Worm (Caenorhabditis elegans) whole organism, L1 larva: ENCODE results near the gene cwf-19L2.

Experiments
- C04F5.9 ChIP-seq: sonication (generic microtip); optimal IDR thresholded peaks from 2 replicates; lab custom pipeline; 2016; ENCODE audit warnings: missing genetic modification characterization, missing compliant biosample characterization
- C34B4.2 ChIP-seq: sonication (generic microtip); optimal IDR thresholded peaks from 2 replicates; lab custom pipeline; 2017; ENCODE audit warnings: mild to moderate bottlenecking, missing genetic modification characterization, missing compliant biosample characterization
- Y116A8C.19 ChIP-seq: sonication (generic microtip); optimal IDR thresholded peaks from 2 replicates; lab custom pipeline; 2016; ENCODE audit warnings: missing compliant biosample characterization, missing genetic modification characterization, borderline replicate concordance
- aly-2 ChIP-seq: fragments of 150-350 bp; optimal IDR thresholded peaks from 2 replicates; lab custom pipeline; 2014; ENCODE audit warnings: missing biosample characterization, missing genetic modification characterization
- blmp-1 ChIP-seq: fragments of 150-350 bp; optimal IDR thresholded peaks from 2 replicates; lab custom pipeline; 2014; ENCODE audit warnings: missing biosample characterization, missing genetic modification characterization
- ceh-8 ChIP-seq: fragments of 200-800 bp; sonication (Bioruptor generic); optimal IDR thresholded peaks from 2 replicates; lab custom pipeline; 2018; ENCODE audit warnings: mild to moderate bottlenecking, missing genetic modification characterization, moderate library complexity, missing compliant biosample characterization
- ceh-82 ChIP-seq, 3 experiments: fragments of 150-350 bp in 1 of 3; sonication (generic microtip) in 2 of 3; optimal IDR thresholded peaks; 2 replicates each; lab custom pipeline; 2014 to 2017; ENCODE audit warnings: missing biosample characterization in 3 of 3, missing genetic modification characterization in 3 of 3
- ceh-88 ChIP-seq: fragments of 200-800 bp; sonication (Bioruptor generic); IDR thresholded peaks from 2 replicates; pipeline ENCODE4 v1.3.6; 2022; ENCODE audit warnings: missing genetic modification characterization, missing compliant biosample characterization
- ces-1 ChIP-seq: fragments of 150-350 bp; optimal IDR thresholded peaks from 2 replicates; lab custom pipeline; 2014; ENCODE audit warnings: missing biosample characterization, missing genetic modification reagents, missing genetic modification characterization
- dpl-1 ChIP-seq, 3 experiments: fragments of 150-350 bp in 2 of 3; sonication (generic microtip) in 1 of 3; optimal IDR thresholded peaks; 2 replicates each; lab custom pipeline; 2014 to 2017; ENCODE audit warnings: missing biosample characterization in 3 of 3, missing genetic modification characterization in 3 of 3, missing genetic modification reagents in 3 of 3
- dsc-1 ChIP-seq: sonication (generic microtip); optimal IDR thresholded peaks from 2 replicates; lab custom pipeline; 2016; ENCODE audit warnings: mild to moderate bottlenecking, missing genetic modification characterization, missing compliant biosample characterization
- efl-3 ChIP-seq: fragments of 200-800 bp; sonication (Bioruptor generic); optimal IDR thresholded peaks from 2 replicates; lab custom pipeline; 2018; ENCODE audit warnings: mild to moderate bottlenecking, missing genetic modification characterization, missing compliant biosample characterization
- egl-13 ChIP-seq: sonication (generic microtip); optimal IDR thresholded peaks from 2 replicates; lab custom pipeline; 2016; ENCODE audit warnings: missing genotype, missing genetic modification reagents, missing genetic modification characterization, missing compliant biosample characterization
- fkh-10 ChIP-seq: sonication (generic microtip); optimal IDR thresholded peaks from 2 replicates; lab custom pipeline; 2017; ENCODE audit warnings: missing biosample characterization, missing genetic modification reagents, missing genetic modification characterization
- fkh-4 ChIP-seq: sonication (generic microtip); optimal IDR thresholded peaks from 2 replicates; lab custom pipeline; 2016; ENCODE audit warnings: missing compliant biosample characterization, missing genetic modification characterization, borderline replicate concordance
- fkh-8 ChIP-seq: sonication (generic microtip); optimal IDR thresholded peaks from 2 replicates; lab custom pipeline; 2016; ENCODE audit warnings: mild to moderate bottlenecking, missing genetic modification characterization, missing compliant biosample characterization
- fos-1 ChIP-seq: fragments of 150-350 bp; optimal IDR thresholded peaks from 2 replicates; lab custom pipeline; 2014; ENCODE audit warnings: missing biosample characterization, missing genetic modification characterization
- grh-1 ChIP-seq: fragments of 200-800 bp; sonication (Bioruptor generic); IDR thresholded peaks from 2 replicates; pipeline ENCODE4 v1.3.6; 2022; ENCODE audit warnings: missing genetic modification reagents, missing genetic modification characterization, missing compliant biosample characterization
- hpl-2 ChIP-seq: fragments of 150-350 bp; optimal IDR thresholded peaks from 2 replicates; lab custom pipeline; 2014; ENCODE audit warnings: missing biosample characterization, missing genetic modification reagents, missing genetic modification characterization
- irx-1 ChIP-seq: sonication (generic microtip); optimal IDR thresholded peaks from 2 replicates; lab custom pipeline; 2016; ENCODE audit warnings: missing genetic modification characterization, missing compliant biosample characterization
- jun-1 ChIP-seq: fragments of 150-350 bp; optimal IDR thresholded peaks from 2 replicates; lab custom pipeline; 2014; ENCODE audit warnings: missing biosample characterization, missing genetic modification reagents, missing genetic modification characterization
- lin-13 ChIP-seq: fragments of 150-350 bp; optimal IDR thresholded peaks from 2 replicates; lab custom pipeline; 2014; ENCODE audit warnings: missing biosample characterization, missing genetic modification reagents, missing genetic modification characterization
- lin-14 ChIP-seq: fragments of 200-800 bp; sonication (Bioruptor generic); optimal IDR thresholded peaks from 2 replicates; lab custom pipeline; 2018; ENCODE audit warnings: mild to moderate bottlenecking, missing genetic modification characterization, moderate library complexity, missing compliant biosample characterization
- lin-15B ChIP-seq: fragments of 150-350 bp; sonication (generic microtip); optimal IDR thresholded peaks from 3 replicates; lab custom pipeline; 2014; ENCODE audit warnings: missing biosample characterization, missing genetic modification characterization
- lin-39 ChIP-seq: fragments of 150-350 bp; optimal IDR thresholded peaks from 2 replicates; lab custom pipeline; 2014; ENCODE audit warnings: missing biosample characterization, missing genetic modification reagents, missing genetic modification characterization
- lir-3 ChIP-seq: sonication (generic microtip); optimal IDR thresholded peaks from 2 replicates; lab custom pipeline; 2016; ENCODE audit warnings: mild to moderate bottlenecking, missing genetic modification characterization, moderate library complexity, missing compliant biosample characterization; ENCODE audit not compliant: poor library complexity
- lsy-2 ChIP-seq, 2 experiments: fragments of 150-350 bp; optimal IDR thresholded peaks; 2 replicates each; lab custom pipeline; 2014; ENCODE audit warnings: missing biosample characterization in 2 of 2, missing genetic modification characterization in 2 of 2
- mdl-1 ChIP-seq, 2 experiments: fragments of 150-350 bp; optimal IDR thresholded peaks; 2 replicates each; lab custom pipeline; 2014 to 2017; ENCODE audit warnings: missing biosample characterization in 2 of 2, missing genetic modification characterization in 2 of 2, inconsistent platforms in 1 of 2
- nhr-11 ChIP-seq: fragments of 150-350 bp; optimal IDR thresholded peaks from 2 replicates; lab custom pipeline; 2014; ENCODE audit warnings: missing biosample characterization, missing genetic modification characterization
- nhr-20 ChIP-seq: sonication (generic microtip); optimal IDR thresholded peaks from 2 replicates; lab custom pipeline; 2016; ENCODE audit warnings: mild to moderate bottlenecking, missing genetic modification characterization, missing compliant biosample characterization
- nhr-237 ChIP-seq: fragments of 150-350 bp; optimal IDR thresholded peaks from 2 replicates; lab custom pipeline; 2014; ENCODE audit warnings: missing biosample characterization, missing genetic modification characterization
- nhr-28 ChIP-seq: fragments of 150-350 bp; optimal IDR thresholded peaks from 2 replicates; lab custom pipeline; 2014; ENCODE audit warnings: missing biosample characterization, missing genetic modification characterization
- nhr-47 ChIP-seq: sonication (generic microtip); optimal IDR thresholded peaks from 2 replicates; lab custom pipeline; 2016; ENCODE audit warnings: mild to moderate bottlenecking, missing genetic modification characterization, moderate library complexity, missing compliant biosample characterization
- nhr-77 ChIP-seq: fragments of 150-350 bp; optimal IDR thresholded peaks from 2 replicates; lab custom pipeline; 2014; ENCODE audit warnings: missing biosample characterization, missing genetic modification characterization
- nhr-85 ChIP-seq: sonication (generic microtip); peaks from one replicate; lab custom pipeline; 2016; ENCODE audit warnings: missing genetic modification characterization, inconsistent platforms, missing compliant biosample characterization
- nhr-90 ChIP-seq: sonication (generic microtip); optimal IDR thresholded peaks from 2 replicates; lab custom pipeline; 2016; ENCODE audit warnings: mild to moderate bottlenecking, missing genetic modification characterization, missing compliant biosample characterization; ENCODE audit not compliant: poor library complexity
- pag-3 ChIP-seq: sonication (generic microtip); optimal IDR thresholded peaks from 2 replicates; lab custom pipeline; 2017; ENCODE audit warnings: missing genetic modification characterization, mild to moderate bottlenecking, missing compliant biosample characterization, antibody characterized with exemption, borderline replicate concordance; ENCODE audit not compliant: insufficient read depth
- pax-3 ChIP-seq: fragments of 200-800 bp; sonication (Bioruptor generic); optimal IDR thresholded peaks from 2 replicates; lab custom pipeline; 2018; ENCODE audit warnings: mild to moderate bottlenecking, missing genetic modification characterization, moderate library complexity, missing compliant biosample characterization
- pqm-1 ChIP-seq: sonication (generic microtip); optimal IDR thresholded peaks from 3 replicates; lab custom pipeline; 2017; ENCODE audit warnings: missing biosample characterization, missing genetic modification characterization
- rnt-1 ChIP-seq: sonication (generic microtip); optimal IDR thresholded peaks from 2 replicates; lab custom pipeline; 2016; ENCODE audit warnings: mild to moderate bottlenecking, missing genetic modification characterization, moderate library complexity, missing compliant biosample characterization
- snpc-4 ChIP-seq: fragments of 150-350 bp; optimal IDR thresholded peaks from 2 replicates; lab custom pipeline; 2014; ENCODE audit warnings: missing biosample characterization, missing genetic modification characterization
- sox-4 ChIP-seq: sonication (generic microtip); optimal IDR thresholded peaks from 2 replicates; lab custom pipeline; 2016; ENCODE audit warnings: missing genetic modification characterization, missing compliant biosample characterization
- sptf-1 ChIP-seq: fragments of 150-350 bp; optimal IDR thresholded peaks from 2 replicates; lab custom pipeline; 2014; ENCODE audit warnings: missing biosample characterization, missing genetic modification characterization
- sup-37 ChIP-seq: fragments of 200-800 bp; sonication (Bioruptor generic); optimal IDR thresholded peaks from 2 replicates; lab custom pipeline; 2018; ENCODE audit warnings: mild to moderate bottlenecking, missing genetic modification characterization, missing compliant biosample characterization
- tbx-2 ChIP-seq: sonication (generic microtip); optimal IDR thresholded peaks from 2 replicates; lab custom pipeline; 2016; ENCODE audit warnings: missing genetic modification characterization, missing compliant biosample characterization
- tlp-1 ChIP-seq: fragments of 150-350 bp; optimal IDR thresholded peaks from 2 replicates; lab custom pipeline; 2014; ENCODE audit warnings: missing biosample characterization, missing genetic modification characterization
- unc-130 ChIP-seq: fragments of 150-350 bp; optimal IDR thresholded peaks from 2 replicates; lab custom pipeline; 2017; ENCODE audit warnings: missing biosample characterization, missing genetic modification characterization, inconsistent platforms
- unc-62 ChIP-seq: fragments of 150-350 bp; optimal IDR thresholded peaks from 2 replicates; lab custom pipeline; 2014; ENCODE audit warnings: missing biosample characterization, missing genetic modification reagents, missing genetic modification characterization
- unc-98 ChIP-seq: fragments of 200-800 bp; sonication (Bioruptor generic); IDR thresholded peaks from 2 replicates; pipeline ENCODE4 v1.3.6; 2022; ENCODE audit warnings: missing genetic modification characterization, missing compliant biosample characterization
- vab-15 ChIP-seq: sonication (generic microtip); optimal IDR thresholded peaks from 2 replicates; lab custom pipeline; 2017; ENCODE audit warnings: missing genotype, mild to moderate bottlenecking, missing genetic modification characterization, missing compliant biosample characterization
- zag-1 ChIP-seq: fragments of 150-350 bp; optimal IDR thresholded peaks from 2 replicates; lab custom pipeline; 2014; ENCODE audit warnings: missing biosample characterization, missing genetic modification characterization
- ztf-11 ChIP-seq, 2 experiments: sonication (generic microtip); optimal IDR thresholded peaks; 2 replicates each; lab custom pipeline; 2016 to 2017; ENCODE audit warnings: missing genetic modification characterization in 2 of 2, missing biosample characterization in 1 of 2, missing compliant biosample characterization in 1 of 2
- ztf-4 ChIP-seq: fragments of 150-350 bp; optimal IDR thresholded peaks from 2 replicates; lab custom pipeline; 2014; ENCODE audit warnings: missing biosample characterization, missing genetic modification characterization

cwf-19L2 gene

DNA sequence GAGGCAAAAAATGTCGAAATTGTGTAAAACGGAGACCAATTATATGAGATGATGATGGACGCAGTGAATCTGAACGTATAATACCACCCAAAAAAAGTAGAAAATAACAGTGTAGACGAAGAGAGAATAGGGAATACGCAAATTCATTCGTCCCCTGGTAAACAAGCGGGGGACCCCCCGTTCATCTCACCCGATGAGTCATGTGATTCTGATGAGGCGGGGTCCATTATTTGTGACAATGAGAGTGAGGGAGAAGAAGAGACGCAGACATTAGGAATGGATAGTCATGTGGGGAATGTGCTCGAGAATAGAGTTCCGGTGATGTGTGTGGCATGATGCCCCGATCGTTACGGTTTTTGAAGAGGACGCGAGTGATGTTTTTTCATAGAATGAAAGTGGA, 21.3 kb upstream of the cwf-19L2 start (continued):
- TF ChIP-seq ztf-11 (tag; optimal IDR thresholded peaks at IDR 0.05; lab: Kevin White, UChicago) = peak in 1 of 2 experiments; percentile 58
- TF ChIP-seq nhr-237 (tag; lab: Kevin White, UChicago) = no peak
- TF ChIP-seq vab-15 (tag; lab: Kevin White, UChicago) = no peak
- TF ChIP-seq pqm-1 = no peak
- TF ChIP-seq sup-37 = no peak
- TF ChIP-seq ceh-82 (tag; optimal IDR thresholded peaks at IDR 0.05; lab: Kevin White, UChicago) = no peak
- no peak for TF ChIP-seq C04F5.9 (tag; lab: Kevin White, UChicago)
- TF ChIP-seq mdl-1 (tag; optimal IDR thresholded peaks at IDR 0.05; lab: Kevin White, UChicago) = peak in 1 of 2 experiments; percentile 87
- no peak for TF ChIP-seq ceh-8
- TF ChIP-seq snpc-4 (tag; lab: Kevin White, UChicago) = peak; percentile 2
- TF ChIP-seq pax-3 (tag; lab: Kevin White, UChicago) = peak; percentile 41
- TF ChIP-seq efl-3 (GFP tag; lab: Kevin White, UChicago) = peak; percentile 4
- TF ChIP-seq jun-1 (tag; lab: Kevin White, UChicago) = peak; percentile 9
- TF ChIP-seq fkh-8 (tag; lab: Kevin White, UChicago) = no peak
- TF ChIP-seq grh-1 (GFP tag; lab: Robert Waterston, UW) = peak; percentile 60
- no peak for TF ChIP-seq fkh-4 (tag; lab: Kevin White, UChicago)
- TF ChIP-seq nhr-85 (tag; lab: Kevin White, UChicago) = peak; percentile 92
- TF ChIP-seq ceh-88 (GFP tag; lab: Robert Waterston, UW) = 0 out of 2 replicates have a peak, but pooled peaks have one; percentile 32
- no peak for TF ChIP-seq hpl-2 (GFP tag; lab: Kevin White, UChicago)
- no peak for TF ChIP-seq zag-1
- TF ChIP-seq sptf-1 (tag; lab: Kevin White, UChicago) = no peak
- TF ChIP-seq lir-3 (tag; lab: Kevin White, UChicago) = peak; percentile 56
- no peak for TF ChIP-seq sox-4 (tag; lab: Kevin White, UChicago)
- TF ChIP-seq lin-15B (tag; lab: Kevin White, UChicago) = no peak
- TF ChIP-seq C34B4.2 = no peak
- no peak for TF ChIP-seq aly-2 (tag; lab: Kevin White, UChicago)
- TF ChIP-seq nhr-11 (tag; lab: Kevin White, UChicago) = no peak
- TF ChIP-seq ces-1 (GFP tag; lab: Kevin White, UChicago) = no peak
- no peak for TF ChIP-seq nhr-28 (tag; lab: Kevin White, UChicago)
- peak; percentile 39 for TF ChIP-seq tbx-2 (tag; lab: Kevin White, UChicago)
- TF ChIP-seq unc-130 = peak; percentile 62
- no peak for TF ChIP-seq fos-1
- TF ChIP-seq tlp-1 = no peak
- no peak for TF ChIP-seq ztf-4 (tag; lab: Kevin White, UChicago)
- no peak for TF ChIP-seq egl-13 (tag; lab: Kevin White, UChicago)
- no peak for TF ChIP-seq dsc-1
- TF ChIP-seq nhr-47 (tag; lab: Kevin White, UChicago) = peak; percentile 55
- TF ChIP-seq lin-13 (GFP tag; lab: Kevin White, UChicago) = peak; percentile 62
- no peak for TF ChIP-seq unc-62
- no peak for TF ChIP-seq unc-98 (GFP tag; lab: Robert Waterston, UW)
- TF ChIP-seq irx-1 (tag; lab: Kevin White, UChicago) = peak; percentile 24
- TF ChIP-seq dpl-1 (GFP tag; optimal IDR thresholded peaks at IDR 0.05; lab: Kevin White, UChicago) = peak; percentile 24 to 58 (median 58)
- no peak for TF ChIP-seq fkh-10 (GFP tag; lab: Kevin White, UChicago)
- no peak for TF ChIP-seq lin-39 (tag; lab: Kevin White, UChicago)
- TF ChIP-seq lsy-2 (tag; optimal IDR thresholded peaks at IDR 0.05; lab: Kevin White, UChicago) = peak; percentile 38 to 61
- peak; percentile 57 for TF ChIP-seq nhr-90 (tag; lab: Kevin White, UChicago)
- TF ChIP-seq nhr-77 = no peak
- TF ChIP-seq Y116A8C.19 = no peak
- peak; percentile 47 for TF ChIP-seq rnt-1 (tag; lab: Kevin White, UChicago)
- TF ChIP-seq pag-3 (tag; lab: Kevin White, UChicago) = no peak
- peak; percentile 84 for TF ChIP-seq nhr-20 (tag; lab: Kevin White, UChicago)
- peak; percentile 29 for TF ChIP-seq blmp-1 (tag; lab: Kevin White, UChicago)
- peak; percentile 93 for TF ChIP-seq lin-14 (GFP tag; lab: Kevin White, UChicago)
- TF ChIP-seq, all 84 proteins: peak for 35
